Worm (Caenorhabditis elegans): ENCODE measurements around the gene acp-6.
A peak's percentile ranks its signal among the peaks of the same experiment; 100 is the strongest.

The acp-6 gene

DNA sequence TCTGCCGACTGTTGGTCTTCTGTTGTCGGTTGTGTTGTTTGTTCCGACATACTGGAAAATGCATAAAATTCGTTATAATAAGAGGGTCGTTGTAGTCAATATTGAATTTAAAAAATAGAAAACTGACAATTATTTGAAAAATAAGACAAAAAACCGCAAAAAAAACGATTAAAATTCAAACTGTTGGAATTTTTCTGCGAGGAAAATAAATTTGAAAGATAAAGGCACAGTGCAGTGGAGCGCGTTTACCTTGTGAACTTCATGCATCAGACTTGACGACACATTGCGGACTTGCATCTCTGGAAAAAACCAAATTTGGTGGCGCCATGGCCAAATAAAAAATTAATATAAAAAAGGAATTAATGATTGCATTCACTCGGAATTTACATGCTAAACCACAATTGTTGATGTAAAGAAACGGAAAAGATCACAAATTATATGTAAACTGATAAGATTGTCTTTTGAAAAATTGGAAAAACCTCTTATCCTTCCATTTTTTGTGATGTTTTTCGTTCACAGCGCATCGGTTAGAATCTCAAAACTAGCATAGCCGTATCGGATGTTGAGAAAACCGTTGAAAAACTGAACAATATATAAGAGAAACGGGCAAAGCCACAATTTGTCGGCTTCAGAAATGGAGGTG, 49.3 kb downstream of the acp-6 start, which contains the start of the genes hrpf-2 and bli-6 (continued):
- TF ChIP-seq vab-15 (tag; optimal IDR thresholded peaks at IDR 0.05) (peak; percentile 5), nhr-19 (GFP tag; conservative IDR thresholded peaks at IDR 0.05) (peak; percentile 72), ceh-82 (tag; optimal IDR thresholded peaks at IDR 0.05) (peak; percentile 20 to 78 (median 46)), egl-27 (tag; optimal IDR thresholded peaks at IDR 0.05) (no peak), ztf-11 (tag; optimal IDR thresholded peaks at IDR 0.05) (peak in 1 of 2 experiments; percentile 31), blmp-1 (tag; optimal IDR thresholded peaks at IDR 0.05) (no peak), nhr-71 (tag; optimal IDR thresholded peaks at IDR 0.05) (peak; percentile 89), mef-2 (tag; optimal IDR thresholded peaks at IDR 0.05) (no peak), zip-4 (GFP tag; optimal IDR thresholded peaks at IDR 0.05) (peak; percentile 3), nhr-77 (tag; optimal IDR thresholded peaks at IDR 0.05) (peak; percentile 58), nhr-12 (tag; optimal IDR thresholded peaks at IDR 0.05) (no peak), C16A3.4 (tag; optimal IDR thresholded peaks at IDR 0.05) (peak; percentile 84), ets-5 (GFP tag; IDR thresholded peaks at IDR 0.05) (no peak), nhr-90 (tag; optimal IDR thresholded peaks at IDR 0.05; ENCODE audit: poor library complexity) (peak; percentile 63), hlh-17 (GFP tag; optimal IDR thresholded peaks at IDR 0.05; ENCODE audit: borderline replicate concordance) (no peak), lin-39 (tag; optimal IDR thresholded peaks at IDR 0.05) (peak; percentile 30), dsc-1 (tag; optimal IDR thresholded peaks at IDR 0.05) (peak; percentile 72), ama-1 (optimal IDR thresholded peaks at IDR 0.05) (no peak), pqm-1 (tag; optimal IDR thresholded peaks at IDR 0.05) (no peak), fkh-8 (tag; optimal IDR thresholded peaks at IDR 0.05) (peak; percentile 64), nhr-237 (tag; optimal IDR thresholded peaks at IDR 0.05) (no peak), elt-3 (tag; optimal IDR thresholded peaks at IDR 0.05) (peak in 2 of 6 experiments; percentile 66 to 70), pag-3 (tag; optimal IDR thresholded peaks at IDR 0.05; ENCODE audit: borderline replicate concordance, insufficient read depth) (no peak), sup-37 (GFP tag; optimal IDR thresholded peaks at IDR 0.05) (no peak), tlp-1 (tag; optimal IDR thresholded peaks at IDR 0.05) (no peak), tbx-2 (tag; optimal IDR thresholded peaks at IDR 0.05) (peak; percentile 76), lin-15B (tag; optimal IDR thresholded peaks at IDR 0.05) (peak; percentile 93), ces-1 (GFP tag; optimal IDR thresholded peaks at IDR 0.05) (no peak), snpc-4 (tag; optimal IDR thresholded peaks at IDR 0.05) (peak; percentile 59), fkh-4 (tag; optimal IDR thresholded peaks at IDR 0.05; ENCODE audit: borderline replicate concordance) (no peak), C34B4.2 (tag; optimal IDR thresholded peaks at IDR 0.05) (no peak), Y116A8C.19 (tag; optimal IDR thresholded peaks at IDR 0.05; ENCODE audit: borderline replicate concordance) (no peak), lin-13 (GFP tag; optimal IDR thresholded peaks at IDR 0.05) (peak; percentile 74), lin-14 (GFP tag; optimal IDR thresholded peaks at IDR 0.05) (peak; percentile 77), zag-1 (tag; optimal IDR thresholded peaks at IDR 0.05) (no peak), rnt-1 (tag; optimal IDR thresholded peaks at IDR 0.05) (peak; percentile 82), lir-3 (tag; optimal IDR thresholded peaks at IDR 0.05; ENCODE audit: poor library complexity) (peak; percentile 57), snu-23 (GFP tag; optimal IDR thresholded peaks at IDR 0.05) (peak; percentile 85), xbp-1 (tag; optimal IDR thresholded peaks at IDR 0.05) (peak; percentile 74), dpl-1 (GFP tag; optimal IDR thresholded peaks at IDR 0.05) (peak; percentile 79 to 87 (median 86)), efl-1 (optimal IDR thresholded peaks at IDR 0.05) (peak; percentile 87), efl-1 (GFP tag; optimal IDR thresholded peaks at IDR 0.05 in 1 of 2) (peak; percentile 83 to 98), irx-1 (tag; optimal IDR thresholded peaks at IDR 0.05) (peak; percentile 55), lin-35 (GFP tag; optimal IDR thresholded peaks at IDR 0.05) (peak; percentile 85 to 91), nhr-76 (tag; optimal IDR thresholded peaks at IDR 0.05) (no peak), isw-1 (GFP tag; IDR thresholded peaks at IDR 0.05) (peak; percentile 61), sox-4 (tag; optimal IDR thresholded peaks at IDR 0.05) (peak; percentile 4), ceh-88 (GFP tag; IDR thresholded peaks at IDR 0.05) (no peak), unc-30 (tag; optimal IDR thresholded peaks at IDR 0.05) (no peak), skn-1 (tag; optimal IDR thresholded peaks at IDR 0.05) (peak; percentile 91), unc-86 (tag; optimal IDR thresholded peaks at IDR 0.05) (peak; percentile 77), ceh-63 (GFP tag; optimal IDR thresholded peaks at IDR 0.05) (no peak)

Data from whole organism, L1 larva.